Worm (Caenorhabditis elegans) whole organism, L4 larva: ENCODE results near the gene Y59E1A.4.

ENCODE experiments used
- T26A8.4 ChIP-seq: fragments of 200-800 bp; sonication (Bioruptor generic); IDR thresholded peaks from 2 replicates; pipeline ENCODE4 v1.3.6; 2022; ENCODE audit warnings: missing genetic modification characterization, missing compliant biosample characterization
- jun-1 ChIP-seq: fragments of 150-350 bp; optimal IDR thresholded peaks from 2 replicates; lab custom pipeline; 2014; ENCODE audit warnings: missing biosample characterization, missing genetic modification reagents, missing genetic modification characterization
- lin-1 ChIP-seq: fragments of 200-800 bp; sonication (Bioruptor generic); IDR thresholded peaks from 2 replicates; pipeline ENCODE4 v1.3.6; 2022; ENCODE audit warnings: missing genetic modification reagents, missing genetic modification characterization, missing compliant biosample characterization
- lin-13 ChIP-seq: fragments of 150-350 bp; optimal IDR thresholded peaks from 2 replicates; lab custom pipeline; 2014; ENCODE audit warnings: missing biosample characterization, missing genetic modification reagents, missing genetic modification characterization
- zag-1 ChIP-seq: fragments of 150-350 bp; optimal IDR thresholded peaks from 2 replicates; lab custom pipeline; 2014; ENCODE audit warnings: missing biosample characterization, missing genetic modification characterization

DNA sequence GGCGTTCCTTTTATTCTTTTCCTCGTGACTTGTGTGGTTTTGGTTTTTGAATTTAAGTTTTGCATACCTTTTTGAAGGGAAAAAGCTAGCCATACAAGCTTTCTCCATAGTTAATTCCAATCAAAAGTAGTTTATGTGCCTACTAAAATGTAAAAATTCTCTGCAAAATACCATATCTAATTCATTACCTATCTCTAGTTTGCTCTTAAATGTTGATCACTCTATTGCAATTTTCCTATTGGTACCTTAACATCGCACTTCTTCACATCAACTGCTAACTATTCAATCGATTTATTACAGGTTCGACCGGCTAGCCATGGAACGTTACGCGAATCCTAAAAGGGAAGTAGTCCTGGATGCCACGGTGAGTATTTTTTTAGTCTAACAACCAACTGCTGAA, 22.5 kb upstream of the Y59E1A.4 start, which contains the start of gene F52D2.7:
- TF ChIP-seq lin-13 (GFP tag; lab: Kevin White, UChicago): no peak
- no peak for TF ChIP-seq jun-1 (tag; lab: Kevin White, UChicago)
- TF ChIP-seq T26A8.4 (GFP tag; lab: Robert Waterston, UW): no peak
- no peak for TF ChIP-seq lin-1 (GFP tag; lab: Robert Waterston, UW)
- no peak for TF ChIP-seq zag-1
